Worm (Caenorhabditis elegans) whole organism, L1 larva: Measurements from ENCODE around the gene gly-14.

Source experiments
- alr-1 ChIP-seq: fragments of 200-800 bp; sonication (Bioruptor generic); optimal IDR thresholded peaks from 2 replicates; lab custom pipeline; 2018; ENCODE audit warnings: borderline replicate concordance, mild to moderate bottlenecking, missing genetic modification characterization, missing compliant biosample characterization
- ceh-82 ChIP-seq, 3 experiments: fragments of 150-350 bp in 1 of 3; sonication (generic microtip) in 2 of 3; optimal IDR thresholded peaks; 2 replicates each; lab custom pipeline; 2014 to 2017; ENCODE audit warnings: missing biosample characterization in 3 of 3, missing genetic modification characterization in 3 of 3
- egl-13 ChIP-seq: sonication (generic microtip); optimal IDR thresholded peaks from 2 replicates; lab custom pipeline; 2016; ENCODE audit warnings: missing genotype, missing genetic modification reagents, missing genetic modification characterization, missing compliant biosample characterization
- mef-2 ChIP-seq: fragments of 150-350 bp; optimal IDR thresholded peaks from 2 replicates; lab custom pipeline; 2014; ENCODE audit warnings: missing biosample characterization, missing genetic modification characterization
- nhr-90 ChIP-seq: sonication (generic microtip); optimal IDR thresholded peaks from 2 replicates; lab custom pipeline; 2016; ENCODE audit warnings: mild to moderate bottlenecking, missing genetic modification characterization, missing compliant biosample characterization; ENCODE audit not compliant: poor library complexity
- rnt-1 ChIP-seq: sonication (generic microtip); optimal IDR thresholded peaks from 2 replicates; lab custom pipeline; 2016; ENCODE audit warnings: mild to moderate bottlenecking, missing genetic modification characterization, moderate library complexity, missing compliant biosample characterization

DNA sequence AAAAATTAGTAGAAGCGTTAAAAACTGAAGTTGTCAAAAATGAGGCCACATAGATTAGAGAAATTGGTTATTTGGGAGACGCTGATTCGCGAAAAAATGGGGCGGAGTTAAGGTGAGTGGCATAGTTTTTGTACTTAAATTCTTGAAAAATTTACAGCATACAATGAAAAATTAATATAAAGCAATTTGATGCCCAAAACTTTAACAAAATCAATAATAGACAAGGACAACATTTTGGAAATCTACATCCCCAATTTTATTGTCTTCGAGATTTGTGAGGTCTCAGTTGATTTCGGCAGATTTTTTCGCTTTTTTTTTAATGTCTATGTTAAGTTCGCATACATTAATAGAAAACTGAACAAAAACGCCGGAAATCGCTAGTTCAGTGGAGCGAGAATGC, 16.8 kb downstream of the gly-14 start:
- no peak for TF ChIP-seq mef-2 (tag; lab: Kevin White, UChicago)
- no peak for TF ChIP-seq alr-1 (tag; lab: Kevin White, UChicago)
- no peak for TF ChIP-seq ceh-82 (tag; optimal IDR thresholded peaks at IDR 0.05; lab: Kevin White, UChicago)
- TF ChIP-seq egl-13 (tag; lab: Kevin White, UChicago) = peak; percentile 65
- TF ChIP-seq rnt-1 = peak; percentile 24
- peak; percentile 86 for TF ChIP-seq nhr-90 (tag; lab: Kevin White, UChicago)
